Worm (Caenorhabditis elegans) whole organism, midembryonic: ENCODE data around the gene cdc-42.

ENCODE experiments used
- T22C8.4 ChIP-seq: fragments of 200-800 bp; sonication (Bioruptor generic); IDR thresholded peaks from 2 replicates; pipeline ENCODE4 v1.3.6; 2022; ENCODE audit warnings: missing genetic modification characterization, missing compliant biosample characterization
- cog-1 ChIP-seq: sonication (generic microtip); optimal IDR thresholded peaks from 2 replicates; lab custom pipeline; 2016; ENCODE audit warnings: missing genetic modification characterization, missing compliant biosample characterization
- flt-1 ChIP-seq: fragments of 200-800 bp; sonication (Bioruptor generic); IDR thresholded peaks from 2 replicates; pipeline ENCODE4 v1.3.6; 2022; ENCODE audit warnings: missing genetic modification characterization, missing compliant biosample characterization
- klf-2 ChIP-seq: fragments of 200-800 bp; sonication (Bioruptor generic); conservative IDR thresholded peaks from 2 replicates; pipeline ENCODE4 v1.3.6; 2022; ENCODE audit warnings: missing genetic modification reagents, missing genetic modification characterization, missing compliant biosample characterization
- med-1 ChIP-seq: sonication (generic microtip); optimal IDR thresholded peaks from 2 replicates; lab custom pipeline; 2017; ENCODE audit warnings: missing genetic modification characterization, mild to moderate bottlenecking, missing compliant biosample characterization, antibody characterized with exemption, missing genetic modification reagents; ENCODE audit not compliant: insufficient read depth
- ref-1 ChIP-seq: fragments of 200-800 bp; sonication (Bioruptor generic); conservative IDR thresholded peaks from 2 replicates; pipeline ENCODE4 v1.3.6; 2022; ENCODE audit warnings: missing genetic modification reagents, missing genetic modification characterization, missing compliant biosample characterization
- tab-1 ChIP-seq: fragments of 200-800 bp; sonication (Bioruptor generic); IDR thresholded peaks from 2 replicates; pipeline ENCODE4 v1.3.6; 2022; ENCODE audit warnings: missing genetic modification characterization, missing compliant biosample characterization
- ztf-23 ChIP-seq: fragments of 200-800 bp; sonication (Bioruptor generic); IDR thresholded peaks from 2 replicates; pipeline ENCODE4 v1.3.6; 2022; ENCODE audit warnings: missing genetic modification reagents, missing genetic modification characterization, missing compliant biosample characterization
- ztf-29 ChIP-seq: fragments of 200-800 bp; sonication (Bioruptor generic); IDR thresholded peaks from 2 replicates; pipeline ENCODE4 v1.3.6; 2022; ENCODE audit warnings: missing genetic modification reagents, missing genetic modification characterization, missing compliant biosample characterization

Gene cdc-42

DNA sequence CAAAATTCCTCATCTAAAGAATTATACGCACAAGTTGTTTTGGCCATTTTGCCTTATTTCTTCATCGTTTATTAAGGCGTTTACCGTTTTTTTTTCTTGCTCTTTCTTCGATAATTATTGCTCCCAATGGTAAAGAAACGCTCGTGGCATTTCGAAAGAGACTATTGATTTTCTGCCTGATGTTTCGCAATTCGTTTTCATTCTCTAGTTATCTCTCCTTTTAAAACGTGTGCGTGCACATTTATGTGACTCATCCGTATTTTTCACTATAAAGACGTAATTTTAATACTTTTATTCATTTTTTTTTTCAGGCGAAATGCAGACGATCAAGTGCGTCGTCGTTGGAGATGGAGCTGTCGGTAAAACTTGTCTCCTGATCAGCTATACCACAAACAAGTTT lies at the start of gene cdc-42:
cdc-42 (plus strand) TSS at position 312 of the 400 bp plus-strand sequence.
- no peak for TF ChIP-seq ref-1 (GFP tag; lab: Robert Waterston, UW)
- no peak for TF ChIP-seq flt-1 (GFP tag; lab: Robert Waterston, UW)
- no peak for TF ChIP-seq med-1 (GFP tag; lab: Kevin White, UChicago)
- TF ChIP-seq tab-1 (GFP tag; lab: Robert Waterston, UW), result no peak
- no peak for TF ChIP-seq T22C8.4 (GFP tag; lab: Robert Waterston, UW)
- TF ChIP-seq klf-2 (GFP tag; lab: Robert Waterston, UW), result no peak
- no peak for TF ChIP-seq ztf-29
- no peak for TF ChIP-seq cog-1 (tag; lab: Kevin White, UChicago)
- no peak for TF ChIP-seq ztf-23 (GFP tag; lab: Robert Waterston, UW)

DNA sequence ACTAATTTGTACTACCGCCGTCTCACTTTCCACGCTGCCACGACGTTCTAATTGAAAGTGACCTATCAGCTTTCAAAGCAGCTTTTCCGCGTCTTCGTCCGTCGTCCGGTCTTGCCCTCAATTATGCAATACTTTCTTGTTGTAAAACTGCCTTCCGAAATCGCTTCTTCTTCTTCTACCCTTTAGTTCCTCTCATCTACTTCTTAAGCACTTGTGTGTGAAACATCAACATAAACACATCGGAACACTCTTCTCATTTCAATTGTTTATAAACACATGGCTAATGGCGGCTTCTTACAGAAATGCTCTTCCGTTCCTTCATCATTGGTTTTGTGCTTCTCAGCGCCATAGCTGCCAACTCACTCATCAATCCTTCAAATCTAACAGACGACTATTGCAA lies 45.9 kb upstream of the cdc-42 start, which contains the start of gene F35D2.3:
F35D2.3 (plus strand) TSS at position 301 of the 400 bp plus-strand sequence.
- TF ChIP-seq T22C8.4 (GFP tag; lab: Robert Waterston, UW) (no peak), flt-1 (GFP tag; lab: Robert Waterston, UW) (no peak), ref-1 (GFP tag; lab: Robert Waterston, UW) (no peak), ztf-29 (no peak), ztf-23 (GFP tag; lab: Robert Waterston, UW) (no peak), med-1 (GFP tag; lab: Kevin White, UChicago) (no peak), cog-1 (tag; lab: Kevin White, UChicago) (no peak), tab-1 (GFP tag; lab: Robert Waterston, UW) (no peak), klf-2 (GFP tag; lab: Robert Waterston, UW) (no peak)

DNA sequence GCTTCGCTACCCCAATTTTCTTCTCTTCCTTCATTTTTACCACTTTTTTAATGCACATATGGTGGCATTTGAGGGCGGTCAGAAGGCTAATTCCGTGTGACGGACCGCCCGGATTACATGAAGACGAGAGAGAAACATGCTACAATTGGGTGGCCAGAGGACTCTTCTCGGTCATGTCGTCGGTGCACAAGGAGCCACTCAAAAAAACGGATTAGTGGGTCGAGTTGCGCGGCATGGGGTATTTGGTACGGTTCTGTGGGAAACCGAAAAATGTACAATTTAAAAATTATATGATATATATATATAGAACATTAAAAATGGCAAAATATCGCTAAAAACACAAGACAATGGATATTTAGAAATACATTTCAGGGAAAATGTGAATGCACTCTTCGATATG lies 45.4 kb upstream of the cdc-42 start:
- TF ChIP-seq flt-1 (GFP tag; lab: Robert Waterston, UW) (no peak), klf-2 (GFP tag; lab: Robert Waterston, UW) (no peak), ztf-23 (GFP tag; lab: Robert Waterston, UW) (no peak), ref-1 (GFP tag; lab: Robert Waterston, UW) (no peak), med-1 (GFP tag; lab: Kevin White, UChicago) (no peak), ztf-29 (no peak), tab-1 (GFP tag; lab: Robert Waterston, UW) (no peak), cog-1 (tag; lab: Kevin White, UChicago) (no peak), T22C8.4 (GFP tag; lab: Robert Waterston, UW) (no peak)

DNA sequence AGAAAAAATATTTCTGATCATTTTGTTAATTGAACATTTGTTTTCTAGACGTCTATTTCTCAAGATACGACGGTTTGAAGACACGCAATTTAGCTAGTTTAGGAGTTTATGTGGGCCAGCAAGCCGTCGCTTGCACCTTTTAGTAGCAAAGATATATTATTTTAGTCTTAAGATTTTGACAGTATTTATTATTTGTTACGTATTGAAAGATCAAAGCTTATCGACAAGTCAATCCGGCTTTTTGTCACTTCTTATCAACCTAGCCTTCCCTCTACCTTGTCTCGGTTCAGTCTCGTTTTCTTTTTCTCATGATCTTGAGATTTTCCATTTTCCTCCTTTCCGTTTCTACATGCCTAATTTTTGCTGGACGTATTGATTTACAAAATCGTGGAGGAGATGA lies 42.1 kb upstream of the cdc-42 start, which contains the start of gene F35D2.2:
F35D2.2 (plus strand) TSS at position 301 of the 400 bp plus-strand sequence.
- no peak for TF ChIP-seq T22C8.4 (GFP tag; lab: Robert Waterston, UW)

DNA sequence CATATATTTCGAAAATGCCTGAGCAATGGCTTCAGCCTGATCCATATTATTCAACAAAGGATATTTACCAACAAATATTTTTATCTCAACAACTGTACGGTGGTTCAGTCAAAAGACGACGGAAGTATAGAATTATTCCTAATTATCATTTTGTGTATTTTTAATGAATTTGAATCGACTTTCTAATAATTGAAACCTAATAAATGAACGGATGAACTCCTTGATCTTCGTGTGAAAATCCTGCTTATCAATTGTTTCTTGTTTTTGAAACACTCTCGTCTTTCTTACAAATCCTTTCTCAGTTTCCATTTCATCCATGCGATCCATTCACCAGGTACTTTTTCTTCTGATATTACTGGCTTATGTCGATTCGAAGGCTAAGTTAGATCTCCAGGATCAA lies 40.6 kb upstream of the cdc-42 start, which contains the start of gene F35D2.1:
F35D2.1 (plus strand) TSS at position 301 of the 400 bp plus-strand sequence.
- no peak for TF ChIP-seq cog-1 (tag; lab: Kevin White, UChicago)
- no peak for TF ChIP-seq T22C8.4 (GFP tag; lab: Robert Waterston, UW)
- TF ChIP-seq tab-1 (GFP tag; lab: Robert Waterston, UW), result no peak
- no peak for TF ChIP-seq ztf-29
- no peak for TF ChIP-seq med-1 (GFP tag; lab: Kevin White, UChicago)
- TF ChIP-seq flt-1 (GFP tag; lab: Robert Waterston, UW), result no peak
- TF ChIP-seq ref-1 (GFP tag; lab: Robert Waterston, UW), result no peak
- no peak for TF ChIP-seq ztf-23 (GFP tag; lab: Robert Waterston, UW)
- no peak for TF ChIP-seq klf-2 (GFP tag; lab: Robert Waterston, UW)

DNA sequence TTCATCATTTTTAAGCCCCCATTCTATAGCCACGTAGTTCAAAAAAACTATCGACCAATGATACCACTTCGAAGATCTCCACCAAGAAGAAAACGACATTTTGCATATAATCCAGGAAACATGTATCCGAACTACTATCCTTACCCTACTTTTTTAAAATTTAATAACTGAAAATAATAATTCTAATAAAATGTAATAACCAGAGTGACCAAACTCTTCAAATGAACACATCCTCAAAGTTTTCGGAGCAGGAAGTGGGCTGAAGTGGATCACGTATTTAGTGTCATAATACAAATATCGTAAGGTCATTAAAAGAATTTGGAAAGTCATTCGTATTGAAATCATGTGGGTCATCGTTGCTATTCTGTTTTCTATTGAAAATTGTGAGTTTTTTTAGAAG lies 38.8 kb upstream of the cdc-42 start, which contains the start of gene F35D2.6:
F35D2.6 (plus strand) TSS at position 301 of the 400 bp plus-strand sequence.
- TF ChIP-seq ztf-23 (GFP tag; lab: Robert Waterston, UW) (no peak), flt-1 (GFP tag; lab: Robert Waterston, UW) (no peak), T22C8.4 (GFP tag; lab: Robert Waterston, UW) (no peak), ref-1 (GFP tag; lab: Robert Waterston, UW) (no peak)

DNA sequence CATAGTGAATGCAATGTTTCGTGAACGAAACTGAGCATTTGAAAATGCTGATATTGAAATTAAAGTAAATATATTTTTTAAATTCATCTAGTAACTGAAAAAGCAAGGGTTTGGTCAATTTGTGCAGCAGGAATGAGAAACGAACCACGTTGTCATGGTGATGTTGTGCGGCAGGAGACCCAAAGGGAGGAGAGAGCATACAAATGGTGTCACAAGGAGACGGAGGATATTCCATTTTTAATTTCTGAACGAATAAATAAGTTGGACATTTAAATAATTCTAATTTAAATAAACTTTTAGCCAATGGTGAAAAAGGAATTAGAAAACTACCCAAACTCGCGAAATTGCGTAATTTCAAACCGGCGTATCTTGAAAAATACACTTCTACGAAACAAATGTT lies 32.7 kb upstream of the cdc-42 start, which contains the start of gene mks-3:
mks-3 (minus strand) TSS at position 101 of the 400 bp plus-strand sequence.
- TF ChIP-seq ztf-29 (no peak), med-1 (GFP tag; lab: Kevin White, UChicago) (no peak), flt-1 (GFP tag; lab: Robert Waterston, UW) (no peak), cog-1 (tag; lab: Kevin White, UChicago) (no peak), ref-1 (GFP tag; lab: Robert Waterston, UW) (no peak), ztf-23 (GFP tag; lab: Robert Waterston, UW) (no peak), tab-1 (GFP tag; lab: Robert Waterston, UW) (no peak), T22C8.4 (GFP tag; lab: Robert Waterston, UW) (no peak), klf-2 (GFP tag; lab: Robert Waterston, UW) (no peak)

DNA sequence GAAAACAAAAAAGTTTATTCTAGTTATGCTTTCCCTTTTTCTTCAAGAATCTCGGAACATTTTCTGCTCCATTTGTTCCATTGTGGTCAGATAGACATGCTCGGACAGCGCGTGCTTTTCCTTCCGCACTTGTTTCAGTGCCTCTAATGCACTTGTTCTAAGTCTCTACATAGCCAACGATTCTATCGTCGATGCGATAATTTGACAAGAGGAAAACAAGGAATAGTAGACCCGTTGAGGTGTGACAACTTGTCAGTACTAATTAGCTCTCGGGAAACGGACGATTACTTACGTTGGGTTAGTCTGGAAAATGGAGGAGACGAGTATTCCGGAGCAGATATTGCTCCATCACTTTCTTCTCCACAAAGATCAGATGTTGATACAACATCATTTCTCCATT lies 28.0 kb upstream of the cdc-42 start:
- no peak for TF ChIP-seq ztf-23 (GFP tag; lab: Robert Waterston, UW)
- TF ChIP-seq flt-1 (GFP tag; lab: Robert Waterston, UW), result no peak
- no peak for TF ChIP-seq ztf-29
- no peak for TF ChIP-seq tab-1 (GFP tag; lab: Robert Waterston, UW)
- TF ChIP-seq klf-2 (GFP tag; lab: Robert Waterston, UW), result no peak
- no peak for TF ChIP-seq cog-1 (tag; lab: Kevin White, UChicago)
- TF ChIP-seq med-1 (GFP tag; lab: Kevin White, UChicago), result no peak
- TF ChIP-seq T22C8.4 (GFP tag; lab: Robert Waterston, UW), result no peak
- TF ChIP-seq ref-1 (GFP tag; lab: Robert Waterston, UW), result no peak

DNA sequence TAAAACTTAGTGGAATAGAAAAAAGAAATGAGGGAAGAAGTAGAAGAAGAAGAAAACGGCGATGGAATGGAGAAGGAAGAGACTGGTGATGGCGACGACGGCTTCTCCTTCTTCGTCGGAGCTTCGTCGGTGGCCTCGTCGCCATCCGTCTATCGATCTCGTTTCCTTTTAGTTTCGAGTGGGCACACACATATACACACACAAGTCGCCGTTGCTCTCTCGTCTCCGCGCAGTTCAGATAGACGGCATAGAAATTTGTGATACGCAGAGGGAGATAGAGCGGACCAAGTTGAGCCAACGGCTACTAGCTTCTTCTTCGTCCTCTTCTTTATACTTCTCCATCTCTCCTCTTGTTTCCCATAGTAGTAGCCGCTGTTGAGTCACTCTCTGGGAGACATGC lies 23.0 kb upstream of the cdc-42 start:
- TF ChIP-seq ztf-29 (no peak), T22C8.4 (GFP tag; lab: Robert Waterston, UW) (no peak), med-1 (GFP tag; lab: Kevin White, UChicago) (no peak), flt-1 (GFP tag; lab: Robert Waterston, UW) (no peak), cog-1 (tag; lab: Kevin White, UChicago) (no peak), ref-1 (GFP tag; lab: Robert Waterston, UW) (no peak), klf-2 (GFP tag; lab: Robert Waterston, UW) (no peak)
